Worm (Caenorhabditis elegans) whole organism, L3 larva: Measurements from ENCODE around the gene ugt-51.

Source experiments
- ZK546.5 ChIP-seq: sonication (generic microtip); optimal IDR thresholded peaks from 2 replicates; lab custom pipeline; 2017; ENCODE audit warnings: missing biosample characterization, missing genetic modification characterization
- aly-2 ChIP-seq: fragments of 150-350 bp; optimal IDR thresholded peaks from 2 replicates; lab custom pipeline; 2014; ENCODE audit warnings: missing biosample characterization, missing genetic modification characterization
- ceh-82 ChIP-seq: fragments of 150-350 bp; optimal IDR thresholded peaks from 2 replicates; lab custom pipeline; 2014; ENCODE audit warnings: missing biosample characterization, missing genetic modification characterization
- daf-12 ChIP-seq: fragments of 150-350 bp; optimal IDR thresholded peaks from 2 replicates; lab custom pipeline; 2014; ENCODE audit warnings: missing biosample characterization, missing genetic modification reagents, missing genetic modification characterization
- egl-27 ChIP-seq: sonication (generic microtip); optimal IDR thresholded peaks from 4 replicates; lab custom pipeline; 2017; ENCODE audit warnings: missing biosample characterization, missing genetic modification reagents, missing genetic modification characterization
- lin-15B ChIP-seq: fragments of 150-350 bp; optimal IDR thresholded peaks from 2 replicates; lab custom pipeline; 2014; ENCODE audit warnings: missing biosample characterization, missing genetic modification characterization
- lsy-12 ChIP-seq: sonication (generic microtip); optimal IDR thresholded peaks from 2 replicates; lab custom pipeline; 2016; ENCODE audit warnings: mild to moderate bottlenecking, missing genetic modification characterization, missing compliant biosample characterization
- nhr-11 ChIP-seq: fragments of 150-350 bp; optimal IDR thresholded peaks from 2 replicates; lab custom pipeline; 2014; ENCODE audit warnings: missing biosample characterization, missing genetic modification characterization
- nhr-28 ChIP-seq: fragments of 150-350 bp; optimal IDR thresholded peaks from 2 replicates; lab custom pipeline; 2014; ENCODE audit warnings: missing biosample characterization, missing genetic modification characterization
- nhr-77 ChIP-seq: fragments of 150-350 bp; optimal IDR thresholded peaks from 2 replicates; lab custom pipeline; 2014; ENCODE audit warnings: missing biosample characterization, missing genetic modification characterization
- tbx-2 ChIP-seq: sonication (generic microtip); optimal IDR thresholded peaks from 2 replicates; lab custom pipeline; 2016; ENCODE audit warnings: mild to moderate bottlenecking, missing genetic modification characterization, missing compliant biosample characterization
- unc-62 ChIP-seq: fragments of 150-350 bp; sonication (generic microtip); optimal IDR thresholded peaks from 4 replicates; lab custom pipeline; 2014; ENCODE audit warnings: missing biosample characterization, missing genetic modification reagents, missing genetic modification characterization

ce11 chrV:5178051-5178450 is 942 bp upstream of the ugt-51 start:
- TF ChIP-seq nhr-28 (tag; lab: Kevin White, UChicago) (no peak), lsy-12 (tag; lab: Kevin White, UChicago) (no peak), unc-62 (GFP tag; lab: Kevin White, UChicago) (no peak), nhr-77 (tag; lab: Kevin White, UChicago) (no peak), ceh-82 (tag; lab: Kevin White, UChicago) (no peak), aly-2 (tag; lab: Kevin White, UChicago) (no peak), daf-12 (tag; lab: Kevin White, UChicago) (no peak), nhr-11 (tag; lab: Kevin White, UChicago) (no peak), ZK546.5 (tag; lab: Kevin White, UChicago) (no peak), egl-27 (tag; lab: Kevin White, UChicago) (no peak), lin-15B (tag; lab: Kevin White, UChicago) (no peak), tbx-2 (tag; lab: Kevin White, UChicago) (no peak)
